Worm (Caenorhabditis elegans) whole organism, L4/young adult: ENCODE data around the gene gpa-12.

Experiments used
- W03F9.2 ChIP-seq: fragments of 150-350 bp; optimal IDR thresholded peaks from 2 replicates; lab custom pipeline; 2014; ENCODE audit warnings: missing biosample characterization, missing genetic modification characterization
- him-1 ChIP-seq: sonication (generic microtip); optimal IDR thresholded peaks from 2 replicates; lab custom pipeline; 2016; ENCODE audit warnings: missing genotype, missing genetic modification reagents, missing genetic modification characterization, missing compliant biosample characterization

- TF ChIP-seq W03F9.2 (tag; lab: Kevin White, UChicago) (no peak), him-1 (tag; lab: Kevin White, UChicago) (no peak)
Measured at ce11 chrX:9243257-9243656, at the start of gene gpa-12.
